Worm (Caenorhabditis elegans): ENCODE data around the gene srsx-38.

- no peak for TF ChIP-seq tab-1 (GFP tag; IDR thresholded peaks at IDR 0.05)
- TF ChIP-seq ref-1 (GFP tag; conservative IDR thresholded peaks at IDR 0.05), result no peak
- no peak for TF ChIP-seq klf-2 (GFP tag; conservative IDR thresholded peaks at IDR 0.05)
- no peak for TF ChIP-seq flt-1 (GFP tag; IDR thresholded peaks at IDR 0.05)
- TF ChIP-seq ztf-29 (GFP tag; IDR thresholded peaks at IDR 0.05), result no peak
- TF ChIP-seq T22C8.4 (GFP tag; IDR thresholded peaks at IDR 0.05), result no peak
- TF ChIP-seq med-1 (GFP tag; optimal IDR thresholded peaks at IDR 0.05; ENCODE audit: insufficient read depth), result no peak
- TF ChIP-seq cog-1 (tag; optimal IDR thresholded peaks at IDR 0.05), result no peak
- no peak for TF ChIP-seq ztf-23 (GFP tag; IDR thresholded peaks at IDR 0.05)
Measured at ce11 chrV:15779128-15779729, 28.1 kb downstream of the srsx-38 start, which contains the start of the genes nhr-285 and irld-52.
